Worm (Caenorhabditis elegans): ENCODE data around the gene pals-30.

pals-30 gene

ce11 chrIV:14587589-14587988 is 35.8 kb upstream of the pals-30 start:
- TF ChIP-seq ztf-11 (tag; optimal IDR thresholded peaks at IDR 0.05) (no peak), snpc-4 (tag; optimal IDR thresholded peaks at IDR 0.05) (no peak), ceh-28 (tag; optimal IDR thresholded peaks at IDR 0.05) (no peak), ceh-16 (tag; optimal IDR thresholded peaks at IDR 0.05) (no peak)

ce11 chrIV:14586759-14587158 is 35.0 kb upstream of the pals-30 start:
- no peak for TF ChIP-seq lin-15B (tag; optimal IDR thresholded peaks at IDR 0.05)
- no peak for TF ChIP-seq nhr-28 (tag; optimal IDR thresholded peaks at IDR 0.05)

- TF ChIP-seq ceh-16 (tag; optimal IDR thresholded peaks at IDR 0.05) (no peak), nhr-23 (tag; optimal IDR thresholded peaks at IDR 0.05) (no peak), elt-3 (tag; optimal IDR thresholded peaks at IDR 0.05) (no peak), zag-1 (tag; optimal IDR thresholded peaks at IDR 0.05) (no peak)
Measured at ce11 chrIV:14580939-14581338, 29.2 kb upstream of the pals-30 start, which contains the start of gene irld-18. irld-18 (minus strand) TSS chrIV:14581039.

ce11 chrIV:14578650-14579193 is 27.0 kb upstream of the pals-30 start, which contains the start of gene Y57G11B.8:
Y57G11B.8 (minus strand) TSS chrIV:14578700.
- TF ChIP-seq mml-1 (tag; optimal IDR thresholded peaks at IDR 0.05) (no peak), nhr-28 (tag; optimal IDR thresholded peaks at IDR 0.05) (no peak), unc-62 (GFP tag; optimal IDR thresholded peaks at IDR 0.05) (no peak), ama-1 (optimal IDR thresholded peaks at IDR 0.05) (no peak), zag-1 (tag; optimal IDR thresholded peaks at IDR 0.05) (no peak), ceh-16 (tag; optimal IDR thresholded peaks at IDR 0.05) (no peak), elt-2 (tag; optimal IDR thresholded peaks at IDR 0.05) (no peak), nhr-12 (tag; optimal IDR thresholded peaks at IDR 0.05) (no peak), ceh-28 (tag; optimal IDR thresholded peaks at IDR 0.05) (no peak), pqm-1 (tag; optimal IDR thresholded peaks at IDR 0.05) (no peak), tbx-2 (tag; optimal IDR thresholded peaks at IDR 0.05) (no peak), ztf-11 (tag; optimal IDR thresholded peaks at IDR 0.05) (no peak)

ce11 chrIV:14576471-14576870 is 24.7 kb upstream of the pals-30 start:
- TF ChIP-seq lsy-12 (tag; optimal IDR thresholded peaks at IDR 0.05) (peak; percentile 1), nfya-1 (tag; optimal IDR thresholded peaks at IDR 0.05; ENCODE audit: insufficient read depth) (peak; percentile 58), ceh-9 (tag; optimal IDR thresholded peaks at IDR 0.05) (no peak), nhr-43 (tag; optimal IDR thresholded peaks at IDR 0.05; ENCODE audit: poor library complexity, severe bottlenecking) (peak; percentile 58), nhr-76 (tag; optimal IDR thresholded peaks at IDR 0.05) (no peak), nhr-11 (tag; optimal IDR thresholded peaks at IDR 0.05) (no peak), ceh-28 (tag; optimal IDR thresholded peaks at IDR 0.05) (no peak), nhr-28 (tag; optimal IDR thresholded peaks at IDR 0.05) (no peak), pqm-1 (tag; optimal IDR thresholded peaks at IDR 0.05) (no peak), elt-1 (tag; optimal IDR thresholded peaks at IDR 0.05) (no peak), nhr-23 (tag; optimal IDR thresholded peaks at IDR 0.05) (no peak), snpc-4 (tag; optimal IDR thresholded peaks at IDR 0.05) (peak; percentile 41), hmg-11 (tag; optimal IDR thresholded peaks at IDR 0.05) (peak; percentile 41), nhr-77 (tag; optimal IDR thresholded peaks at IDR 0.05) (no peak), daf-12 (tag; optimal IDR thresholded peaks at IDR 0.05) (no peak), R02D3.7 (tag; optimal IDR thresholded peaks at IDR 0.05) (no peak), unc-62 (GFP tag; optimal IDR thresholded peaks at IDR 0.05) (no peak)

- TF ChIP-seq nhr-43 (tag; optimal IDR thresholded peaks at IDR 0.05; ENCODE audit: poor library complexity, severe bottlenecking) (no peak), nhr-11 (tag; optimal IDR thresholded peaks at IDR 0.05) (no peak), snpc-4 (tag; optimal IDR thresholded peaks at IDR 0.05) (no peak), ceh-16 (tag; optimal IDR thresholded peaks at IDR 0.05) (no peak), egl-5 (tag; optimal IDR thresholded peaks at IDR 0.05) (no peak), fkh-2 (tag; optimal IDR thresholded peaks at IDR 0.05) (no peak), elt-1 (tag; optimal IDR thresholded peaks at IDR 0.05) (no peak), nhr-28 (tag; optimal IDR thresholded peaks at IDR 0.05) (no peak), mdl-1 (tag; optimal IDR thresholded peaks at IDR 0.05) (no peak)
Measured at ce11 chrIV:14574282-14574869, 22.6 kb upstream of the pals-30 start, which contains the start of the genes Y57G11B.3 and Y57G11B.5. Y57G11B.3 (minus strand) TSS chrIV:14574382. Y57G11B.5 (plus strand) TSS chrIV:14574819.

Data from whole organism, L3 larva.